Worm (Caenorhabditis elegans): Measurements from ENCODE around the gene msp-56.

- TF ChIP-seq duxl-1 (tag; optimal IDR thresholded peaks at IDR 0.05; ENCODE audit: poor library complexity): no peak
- no peak for TF ChIP-seq pqm-1 (tag; optimal IDR thresholded peaks at IDR 0.05)
- TF ChIP-seq ztf-11 (tag; optimal IDR thresholded peaks at IDR 0.05): no peak
- no peak for TF ChIP-seq ama-1 (optimal IDR thresholded peaks at IDR 0.05)
- no peak for TF ChIP-seq lin-15B (tag; optimal IDR thresholded peaks at IDR 0.05)
Measured at ce11 chrIV:9811487-9811886, 29.9 kb upstream of the msp-56 start.

Measured in whole organism, L4 larva.